Fruit fly (Drosophila melanogaster): ENCODE measurements around the gene Teh4.

The Teh4 gene

dm6 chr3L:4227164-4227563, 49.1 kb upstream of the Teh4 start, which contains the start of gene CG46460 (continued):
- TF ChIP-seq CG8478 (optimal IDR thresholded peaks at IDR 0.05) (no peak), amos (GFP tag; IDR thresholded peaks at IDR 0.05; ENCODE audit: partially characterized antibody) (peak; percentile 19; the same call in 1 of the 2 replicates), cas (GFP tag; IDR thresholded peaks at IDR 0.05) (0 out of 2 replicates have a peak, but pooled peaks have one; percentile 16), grau (tag; optimal IDR thresholded peaks at IDR 0.05) (peak; percentile 21), MBD-R2 (GFP tag; IDR thresholded peaks at IDR 0.05) (no peak), CG10543 (GFP tag; optimal IDR thresholded peaks at IDR 0.05) (peak; percentile 27), klu (GFP tag; IDR thresholded peaks at IDR 0.05) (no peak), Hand (GFP tag; optimal IDR thresholded peaks at IDR 0.05) (no peak), HLH54F (GFP tag; optimal IDR thresholded peaks at IDR 0.05) (no peak), CG10147 (GFP tag; optimal IDR thresholded peaks at IDR 0.05) (no peak), NC2α (GFP tag; optimal IDR thresholded peaks at IDR 0.05) (peak; percentile 69), E2f1 (GFP tag; IDR thresholded peaks at IDR 0.05) (no peak), otp (GFP tag; IDR thresholded peaks at IDR 0.05) (no peak), CG10366 (GFP tag; IDR thresholded peaks at IDR 0.05) (no peak), oc (tag; optimal IDR thresholded peaks at IDR 0.05) (peak; percentile 43), HLHmδ (GFP tag; optimal IDR thresholded peaks at IDR 0.05) (peak; percentile 22), CG13775 (GFP tag; optimal IDR thresholded peaks at IDR 0.05) (no peak), hkb (optimal IDR thresholded peaks at IDR 0.05) (no peak), hkb (GFP tag; IDR thresholded peaks at IDR 0.05) (0 out of 2 replicates have a peak, but pooled peaks have one; percentile 9), ind (GFP tag; optimal IDR thresholded peaks at IDR 0.05) (no peak), al (GFP tag; IDR thresholded peaks at IDR 0.05) (no peak), Deaf1 (tag; optimal IDR thresholded peaks at IDR 0.05) (peak; percentile 68), CG3407 (GFP tag; optimal IDR thresholded peaks at IDR 0.05) (no peak), CG2889 (GFP tag; IDR thresholded peaks at IDR 0.05) (no peak), ftz-f1 (GFP tag; optimal IDR thresholded peaks at IDR 0.05) (no peak), CG2116 (GFP tag; optimal IDR thresholded peaks at IDR 0.05) (no peak), ken (GFP tag; IDR thresholded peaks at IDR 0.05) (no peak), Ets65A (GFP tag) (peak; percentile 74), ac (GFP tag; optimal IDR thresholded peaks at IDR 0.05) (peak; percentile 9), CG11093 (GFP tag; IDR thresholded peaks at IDR 0.05) (no peak), ttk (GFP tag; IDR thresholded peaks at IDR 0.05) (no peak), CG31224 (GFP tag; IDR thresholded peaks at IDR 0.05) (no peak), bab2 (GFP tag; optimal IDR thresholded peaks at IDR 0.05) (no peak), chinmo (GFP tag; IDR thresholded peaks at IDR 0.05; ENCODE audit: partially characterized antibody) (peak; percentile 84; the same call in 3 of the 4 replicates), sisA (GFP tag; IDR thresholded peaks at IDR 0.05) (no peak), sob (GFP tag; IDR thresholded peaks at IDR 0.05) (0 out of 2 replicates have a peak, but pooled peaks have one; percentile 13), CG9876 (GFP tag; optimal IDR thresholded peaks at IDR 0.05) (no peak), grn (GFP tag; optimal IDR thresholded peaks at IDR 0.05) (no peak), lov (optimal IDR thresholded peaks at IDR 0.05) (no peak), lov (GFP tag; IDR thresholded peaks at IDR 0.05) (0 out of 3 replicates have a peak, but pooled peaks have one; percentile 28), Nf-YC (tag; optimal IDR thresholded peaks at IDR 0.05) (peak; percentile 6), CG11695 (GFP tag; IDR thresholded peaks at IDR 0.05) (peak; percentile 92), CG17186 (GFP tag; optimal IDR thresholded peaks at IDR 0.05) (no peak), CG1024 (GFP tag; IDR thresholded peaks at IDR 0.05) (no peak), ranshi (GFP tag; IDR thresholded peaks at IDR 0.05) (no peak; the same call in 1 of the 2 replicates), Stat92E (GFP tag; optimal IDR thresholded peaks at IDR 0.05) (no peak), CG6791 (GFP tag; IDR thresholded peaks at IDR 0.05; ENCODE audit: partially characterized antibody) (peak; percentile 40; the same call in 2 of the 3 replicates), shn (GFP tag; optimal IDR thresholded peaks at IDR 0.05) (no peak), Fer2 (tag; optimal IDR thresholded peaks at IDR 0.05) (no peak), CTCF (GFP tag; optimal IDR thresholded peaks at IDR 0.05) (no peak), Opbp (GFP tag; IDR thresholded peaks at IDR 0.05; ENCODE audit: partially characterized antibody) (peak; percentile 43; the same call in 1 of the 3 replicates), wek (GFP tag; optimal IDR thresholded peaks at IDR 0.05) (no peak), CG4404 (GFP tag; IDR thresholded peaks at IDR 0.05) (no peak)

Data from whole organism, embryonic.